Fruit fly (Drosophila melanogaster) whole organism, larva: ENCODE measurements around the gene CG7299.

ENCODE experiments used
- noc ChIP-seq: fragments of 200-800 bp; sonication (Bioruptor generic); optimal IDR thresholded peaks from 3 replicates; lab custom pipeline; 2019; ENCODE audit warnings: missing biosample characterization, mild to moderate bottlenecking, missing genetic modification characterization, moderate library complexity

Gene CG7299

DNA sequence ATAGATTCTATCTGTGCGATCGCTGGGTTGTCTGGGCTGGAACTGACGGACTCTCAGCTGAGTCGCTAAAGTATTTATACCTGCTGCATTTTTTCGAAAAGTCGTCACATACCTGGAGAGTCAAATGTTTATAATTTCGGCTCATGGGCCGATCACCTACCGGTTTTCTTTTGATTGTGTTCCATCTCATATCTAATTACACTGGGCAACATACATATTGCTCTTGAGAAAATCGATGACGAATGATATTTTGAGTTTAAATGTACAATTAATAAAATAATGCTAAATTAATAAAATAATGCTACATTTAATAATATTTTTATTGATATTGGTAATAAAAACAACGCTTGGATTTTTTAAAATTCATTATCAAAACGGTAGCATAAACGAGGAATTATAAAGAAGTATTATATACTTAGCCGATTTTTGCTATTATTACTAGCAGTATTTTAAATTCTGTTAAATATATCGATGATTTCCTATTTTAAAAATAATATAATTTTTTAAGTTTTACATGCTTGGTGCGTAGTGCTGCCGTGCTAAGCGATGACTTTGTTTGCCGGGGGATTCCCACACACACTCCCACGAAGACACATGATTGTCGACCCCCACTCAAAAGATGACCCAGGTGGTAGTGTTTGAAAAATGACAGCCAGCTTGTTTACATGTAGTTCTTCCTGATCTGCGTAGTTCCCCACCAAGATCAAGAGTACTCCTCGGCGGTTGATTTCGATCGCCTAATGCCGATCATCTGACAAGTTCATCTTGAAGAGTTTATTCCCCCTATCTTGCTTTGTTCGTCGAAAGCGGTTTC lies 5.2 kb upstream of the CG7299 start, which contains the start of gene CG7294:
TSS of gene CG7294 (minus strand) at position 51 of the 814 bp plus-strand sequence.
- TF ChIP-seq noc (tag; lab: Kevin White, UChicago) = no peak

DNA sequence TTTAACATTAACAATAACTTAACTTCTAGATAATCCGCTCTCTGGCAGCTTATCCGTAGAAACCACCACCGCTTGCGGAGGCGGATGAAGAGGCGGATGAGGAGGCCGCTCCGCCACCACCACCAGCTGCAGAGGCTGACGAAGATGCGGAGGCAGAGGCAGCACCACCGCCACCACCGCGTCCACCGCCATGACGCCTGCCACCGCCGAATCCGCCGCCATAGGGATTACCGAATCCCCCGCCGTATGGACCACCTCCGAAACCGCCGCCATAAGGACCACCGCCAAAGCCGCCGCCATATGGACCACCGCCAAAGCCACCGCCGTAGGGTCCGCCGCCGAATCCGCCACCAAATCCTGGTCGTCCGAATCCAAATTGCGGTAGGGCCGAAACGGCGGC lies 4.6 kb upstream of the CG7299 start:
- no peak for TF ChIP-seq noc (tag; lab: Kevin White, UChicago)

DNA sequence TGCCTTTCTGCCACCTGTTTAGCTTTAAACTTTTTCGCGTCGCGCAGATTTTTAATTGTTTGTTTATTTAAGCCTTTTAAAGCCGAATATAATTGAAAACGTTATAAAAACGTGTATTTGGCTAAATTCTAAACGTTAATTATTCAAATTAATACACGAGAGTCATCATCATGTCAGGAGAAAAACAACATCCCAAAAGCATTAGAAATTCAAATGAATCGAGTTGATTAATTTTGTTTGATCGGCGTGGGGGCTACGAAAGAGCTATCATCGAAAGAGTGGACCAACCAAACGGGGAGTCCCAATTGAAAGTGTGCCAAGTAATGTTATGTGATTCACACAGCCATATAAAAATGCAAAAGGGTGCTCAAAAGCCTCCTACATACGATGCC lies 3.6 kb upstream of the CG7299 start:
- no peak for TF ChIP-seq noc (tag; lab: Kevin White, UChicago)

DNA sequence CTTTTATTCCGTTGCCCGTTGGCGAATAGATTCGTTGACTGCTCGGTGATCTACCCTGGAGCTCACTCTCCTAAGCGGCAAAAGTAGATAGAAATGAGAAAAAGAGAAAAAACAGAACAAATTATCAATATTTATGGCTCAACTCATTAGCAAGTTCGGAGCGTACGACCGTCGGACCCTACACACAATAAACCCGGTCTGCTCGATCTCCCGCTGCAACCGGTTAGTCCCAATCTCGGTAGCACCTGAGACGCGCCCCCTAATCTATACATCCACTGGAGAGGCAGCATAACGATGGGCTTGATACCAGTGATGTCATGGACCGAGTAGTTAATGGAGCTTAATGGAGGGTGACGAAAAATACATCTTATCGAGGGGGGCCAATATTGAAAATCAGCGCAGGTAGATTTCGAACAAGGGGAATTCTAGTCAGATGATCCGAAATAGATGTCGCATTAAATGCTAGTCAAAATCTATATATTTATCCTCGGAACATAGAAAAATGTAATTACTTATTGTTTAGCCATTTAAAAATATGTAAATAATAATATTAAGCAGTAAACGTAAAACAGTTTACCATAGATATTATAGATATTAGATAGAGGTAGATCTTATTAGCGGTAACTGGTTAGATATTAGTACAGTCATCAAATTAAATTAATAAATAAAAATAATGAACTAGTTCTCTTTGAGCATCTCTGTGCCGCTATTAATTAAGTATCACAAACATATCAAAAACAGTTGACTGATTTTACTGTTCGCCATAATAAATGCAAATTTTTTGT lies 3.0 kb upstream of the CG7299 start, which contains the start of gene CG7296:
TSS of gene CG7296 (minus strand) at position 58 of the 785 bp plus-strand sequence.
- TF ChIP-seq noc (tag; lab: Kevin White, UChicago) = no peak

DNA sequence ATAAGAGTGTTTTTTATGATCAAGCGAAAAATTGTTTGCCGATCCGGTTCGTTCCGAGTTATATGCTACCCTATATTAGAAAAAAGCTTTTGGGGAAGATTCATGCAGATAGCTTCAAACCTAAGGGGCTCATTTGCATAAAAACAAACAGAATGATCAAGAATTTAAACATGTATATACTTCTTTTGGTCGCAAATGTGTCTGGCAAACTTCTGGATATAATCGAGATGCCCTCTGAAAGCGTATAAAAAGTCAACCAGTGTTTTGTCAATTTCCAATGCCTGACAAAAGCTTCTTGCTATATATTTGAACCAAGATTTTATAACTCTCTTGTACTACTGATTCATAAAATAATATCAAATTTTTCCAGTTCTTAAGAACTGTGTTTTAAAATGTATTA lies 1.5 kb upstream of the CG7299 start:
- no peak for TF ChIP-seq noc (tag; lab: Kevin White, UChicago)

dm6 chr2L:10682912-10683311 lies 1.3 kb downstream of the CG7299 start:
- peak; percentile 58 for TF ChIP-seq noc (tag; lab: Kevin White, UChicago)

DNA sequence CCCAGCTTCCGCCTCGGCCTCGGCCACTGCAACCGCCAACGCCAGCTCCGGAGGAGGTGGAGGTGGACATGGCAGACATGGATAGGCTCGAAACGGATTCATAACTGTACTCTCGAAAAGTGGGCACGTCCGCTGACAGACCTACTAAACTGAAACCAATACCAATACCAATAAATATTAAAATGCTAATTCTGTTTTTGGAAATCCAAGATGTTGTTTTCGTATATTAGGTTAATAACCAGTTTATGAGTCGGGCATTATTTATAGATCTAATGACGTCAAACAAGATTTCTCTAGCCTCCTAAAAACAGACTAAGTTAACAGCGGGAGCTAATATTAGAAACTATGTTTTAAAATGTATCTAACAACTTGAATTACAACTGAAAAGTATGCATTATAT lies 2.0 kb downstream of the CG7299 start:
- TF ChIP-seq noc (tag; lab: Kevin White, UChicago) = no peak

DNA sequence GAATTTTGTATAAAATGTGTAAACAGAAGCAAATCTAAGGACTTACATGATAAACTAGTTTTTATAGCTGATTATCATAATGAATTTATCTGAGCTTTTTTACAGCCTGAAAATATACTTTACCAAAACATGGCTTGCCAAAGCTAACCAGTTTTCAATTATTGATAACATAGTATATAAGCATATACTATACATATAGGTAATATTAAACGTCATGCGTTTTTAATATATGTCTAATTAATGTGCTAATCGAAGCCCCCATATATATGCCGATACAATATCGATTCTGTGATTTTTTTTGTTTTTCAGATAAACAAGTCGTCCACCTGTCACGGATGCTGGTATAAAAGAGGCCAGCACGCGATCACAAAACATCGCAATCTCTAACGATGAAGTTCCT lies 2.6 kb downstream of the CG7299 start, which contains the start of gene CG17107:
TSS of gene CG17107 (plus strand) at position 301 of the 400 bp plus-strand sequence.
- TF ChIP-seq noc (tag; lab: Kevin White, UChicago) = no peak

dm6 chr2L:10680584-10681080 lies 3.6 kb downstream of the CG7299 start, which contains the start of gene CG17105:
CG17105 (plus strand) TSS chr2L:10681030.
- no peak for TF ChIP-seq noc (tag; lab: Kevin White, UChicago)

DNA sequence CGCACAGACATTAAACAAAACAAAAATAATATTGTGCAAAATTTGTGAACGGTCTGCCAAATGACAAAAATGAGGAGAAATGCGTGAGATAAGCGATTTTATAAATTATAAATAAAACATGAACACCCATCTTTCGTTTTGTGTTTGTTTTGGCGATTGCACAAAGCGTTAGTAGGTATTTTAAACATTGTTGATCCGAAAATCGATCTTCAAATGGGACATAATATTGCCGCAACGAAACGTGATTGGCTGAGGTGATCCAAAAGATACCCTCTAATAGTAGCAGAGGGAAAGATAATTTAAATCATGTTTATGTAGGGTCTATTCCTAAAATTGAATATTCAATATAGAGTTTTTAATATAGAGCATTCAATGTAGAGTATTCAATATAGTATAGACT lies 4.6 kb downstream of the CG7299 start:
- TF ChIP-seq noc (tag; lab: Kevin White, UChicago) = peak; percentile 10

- no peak for TF ChIP-seq noc (tag; lab: Kevin White, UChicago)
Observed at dm6 chr2L:10677715-10678088, 6.5 kb downstream of the CG7299 start.

dm6 chr2L:10676933-10677714 lies 7.1 kb downstream of the CG7299 start, which contains the start of gene CG17104:
CG17104 (plus strand) TSS chr2L:10677198.
- TF ChIP-seq noc (tag; lab: Kevin White, UChicago) = peak; percentile 38

dm6 chr2L:10672989-10673388 lies 11.2 kb downstream of the CG7299 start:
- TF ChIP-seq noc (tag; lab: Kevin White, UChicago) = no peak

dm6 chr2L:10671530-10671929 lies 12.7 kb downstream of the CG7299 start:
- TF ChIP-seq noc (tag; lab: Kevin White, UChicago) = no peak

DNA sequence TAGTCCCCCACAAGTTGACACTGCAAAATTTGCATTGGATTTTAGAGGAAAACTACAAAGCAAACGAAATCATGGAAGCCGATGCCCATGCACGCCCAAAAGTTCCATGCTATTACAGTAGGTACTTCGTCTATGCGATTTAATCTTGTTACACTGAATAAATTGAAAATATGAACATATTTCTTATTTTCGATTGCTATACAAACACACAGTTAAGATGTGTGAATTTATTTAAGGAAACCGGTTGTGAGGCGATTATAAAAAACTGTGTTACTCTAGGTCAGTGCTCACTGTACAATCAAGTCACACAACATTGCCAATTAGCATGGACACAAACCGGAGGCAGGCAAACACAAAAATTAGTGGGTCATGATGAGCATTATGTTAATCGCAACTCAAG lies 18.6 kb downstream of the CG7299 start:
- peak; percentile 57 for TF ChIP-seq noc (tag; lab: Kevin White, UChicago)
